Fruit fly (Drosophila melanogaster) Kc167 (cell line): Measurements from ENCODE around the gene DCTN6-p27.

Experiments used
- Myc ChIP-seq: fragments of >200 bp; optimal IDR thresholded peaks from 2 replicates; lab custom pipeline; 2017; ENCODE audit warnings: missing external identifiers
- Sin3A ChIP-seq: fragments of >200 bp; optimal IDR thresholded peaks from 2 replicates; lab custom pipeline; 2018; ENCODE audit warnings: missing external identifiers
- h ChIP-seq: fragments of >200 bp; optimal IDR thresholded peaks from 3 replicates; lab custom pipeline; 2018; ENCODE audit warnings: missing external identifiers
- insv ChIP-seq: fragments of >200 bp; optimal IDR thresholded peaks from 3 replicates; lab custom pipeline; 2018; ENCODE audit warnings: missing external identifiers
- psq ChIP-seq: fragments of >200 bp; optimal IDR thresholded peaks from 2 replicates; lab custom pipeline; 2017; ENCODE audit warnings: missing external identifiers
- ttk ChIP-seq: sonication (Bioruptor generic); optimal IDR thresholded peaks from 2 replicates; lab custom pipeline; 2017; ENCODE audit warnings: missing external identifiers

Gene DCTN6-p27

dm6 chr2L:19131905-19132402 is at the start of gene DCTN6-p27, which contains the start of gene AsnRS:
Gene DCTN6-p27 (plus strand): TSS chr2L:19132323.
Gene AsnRS (minus strand): TSS chr2L:19131954.
- TF ChIP-seq Myc (no peak), psq (lab: Kevin White, UChicago) (no peak), insv (no peak), ttk (lab: Kevin White, UChicago) (no peak), Sin3A (lab: Kevin White, UChicago) (no peak), h (lab: Kevin White, UChicago) (no peak)

- TF ChIP-seq Sin3A (lab: Kevin White, UChicago) (no peak), h (lab: Kevin White, UChicago) (no peak), Myc (no peak), psq (lab: Kevin White, UChicago) (no peak), insv (no peak), ttk (lab: Kevin White, UChicago) (no peak)
Measured at dm6 chr2L:19083320-19083764, 48.8 kb upstream of the DCTN6-p27 start.

dm6 chr2L:19088895-19089294 is 43.2 kb upstream of the DCTN6-p27 start:
- TF ChIP-seq psq (lab: Kevin White, UChicago) (no peak), Sin3A (lab: Kevin White, UChicago) (no peak), h (lab: Kevin White, UChicago) (no peak), Myc (no peak), ttk (lab: Kevin White, UChicago) (no peak), insv (no peak)

DNA sequence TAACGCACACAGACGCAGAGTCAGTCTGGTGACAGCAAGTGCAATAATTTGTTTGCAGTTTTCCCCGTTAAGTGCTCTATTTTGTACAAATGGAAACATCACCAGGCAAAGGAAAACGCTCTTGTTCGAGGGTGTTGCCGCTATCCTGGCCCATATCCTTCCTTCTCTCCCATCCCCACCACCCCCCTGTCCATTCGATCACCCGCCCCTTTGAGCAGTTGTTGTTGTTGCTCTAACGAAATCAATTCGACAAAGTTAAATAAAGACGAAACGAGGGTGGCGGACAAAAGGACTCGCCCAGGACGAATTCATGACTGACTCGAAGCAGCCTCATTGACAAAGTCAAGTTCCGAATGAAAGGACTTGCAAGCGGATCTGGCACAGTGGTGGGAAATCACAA is 42.7 kb upstream of the DCTN6-p27 start:
- no peak for TF ChIP-seq Myc
- no peak for TF ChIP-seq ttk (lab: Kevin White, UChicago)
- TF ChIP-seq insv = no peak
- TF ChIP-seq Sin3A (lab: Kevin White, UChicago) = no peak
- no peak for TF ChIP-seq psq (lab: Kevin White, UChicago)
- no peak for TF ChIP-seq h (lab: Kevin White, UChicago)

DNA sequence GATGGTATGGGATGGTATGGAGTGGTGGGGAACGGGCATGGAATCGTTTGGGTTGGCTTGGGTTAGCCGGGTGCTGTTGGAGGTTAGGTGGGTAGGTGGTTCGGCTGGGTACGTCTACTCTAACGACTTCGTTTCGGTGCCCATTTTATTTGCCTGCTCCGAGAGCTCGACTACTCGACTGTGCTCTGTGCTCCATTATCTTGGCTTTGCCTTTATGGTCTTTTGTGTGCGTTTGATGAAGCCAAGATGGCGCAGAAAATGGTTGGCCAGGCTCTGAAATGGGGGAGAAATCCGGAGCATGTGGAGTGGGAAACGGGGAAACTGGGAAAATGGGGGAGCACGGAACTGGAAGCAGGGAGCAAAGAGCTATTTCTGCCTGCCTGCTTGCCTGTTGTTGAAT is 38.3 kb upstream of the DCTN6-p27 start:
- TF ChIP-seq Myc = no peak
- no peak for TF ChIP-seq psq (lab: Kevin White, UChicago)
- no peak for TF ChIP-seq Sin3A (lab: Kevin White, UChicago)
- TF ChIP-seq insv = no peak

dm6 chr2L:19096361-19096760 is 35.8 kb upstream of the DCTN6-p27 start:
- TF ChIP-seq h (lab: Kevin White, UChicago) = no peak
- TF ChIP-seq ttk (lab: Kevin White, UChicago) = no peak
- no peak for TF ChIP-seq insv
- TF ChIP-seq Myc = no peak
- TF ChIP-seq psq (lab: Kevin White, UChicago) = no peak
- TF ChIP-seq Sin3A (lab: Kevin White, UChicago) = no peak

- TF ChIP-seq insv (no peak), psq (lab: Kevin White, UChicago) (no peak)
Measured at dm6 chr2L:19097374-19097773, 34.7 kb upstream of the DCTN6-p27 start.

dm6 chr2L:19098668-19099067 is 33.5 kb upstream of the DCTN6-p27 start:
- TF ChIP-seq ttk (lab: Kevin White, UChicago) = no peak
- TF ChIP-seq insv = no peak
- no peak for TF ChIP-seq Sin3A (lab: Kevin White, UChicago)
- TF ChIP-seq h (lab: Kevin White, UChicago) = no peak
- no peak for TF ChIP-seq psq (lab: Kevin White, UChicago)
- TF ChIP-seq Myc = no peak

dm6 chr2L:19101744-19102143 is 30.4 kb upstream of the DCTN6-p27 start, which contains the start of the genes CG17344 and CG43731:
Gene CG17344 (plus strand): TSS chr2L:19102044.
Gene CG43731 (plus strand): TSS chr2L:19102044.
- TF ChIP-seq insv = no peak
- no peak for TF ChIP-seq Myc
- TF ChIP-seq Sin3A (lab: Kevin White, UChicago) = no peak
- TF ChIP-seq psq (lab: Kevin White, UChicago) = no peak
- TF ChIP-seq h (lab: Kevin White, UChicago) = no peak
- TF ChIP-seq ttk (lab: Kevin White, UChicago) = no peak

dm6 chr2L:19103176-19103921 is 28.8 kb upstream of the DCTN6-p27 start:
- TF ChIP-seq ttk (lab: Kevin White, UChicago) (no peak), insv (no peak), h (lab: Kevin White, UChicago) (no peak), psq (lab: Kevin White, UChicago) (no peak), Myc (no peak), Sin3A (lab: Kevin White, UChicago) (no peak)

DNA sequence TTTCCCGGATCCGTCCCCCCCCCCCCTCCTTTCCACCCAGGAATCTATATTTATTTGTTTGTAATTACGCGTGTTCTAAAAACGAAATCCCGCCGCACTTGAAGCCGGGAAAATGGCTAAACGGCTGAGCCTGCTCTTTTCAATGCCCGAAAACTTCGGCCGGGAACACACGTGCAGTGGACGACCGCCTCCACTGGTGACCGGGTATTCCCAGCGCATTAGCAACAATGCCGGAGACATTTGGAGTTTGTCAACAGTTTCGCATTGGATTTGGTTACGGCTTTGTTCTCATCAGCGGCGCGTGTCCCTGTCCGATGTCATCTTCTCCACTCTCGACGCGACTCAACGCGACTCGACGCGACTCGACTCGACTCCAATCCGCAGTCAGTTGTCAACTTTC is 27.7 kb upstream of the DCTN6-p27 start:
- TF ChIP-seq Myc = no peak
- no peak for TF ChIP-seq ttk (lab: Kevin White, UChicago)
- no peak for TF ChIP-seq psq (lab: Kevin White, UChicago)
- TF ChIP-seq h (lab: Kevin White, UChicago) = no peak
- TF ChIP-seq insv = no peak
- no peak for TF ChIP-seq Sin3A (lab: Kevin White, UChicago)

- TF ChIP-seq h (lab: Kevin White, UChicago) (no peak), insv (no peak), Sin3A (lab: Kevin White, UChicago) (no peak), psq (lab: Kevin White, UChicago) (no peak), ttk (lab: Kevin White, UChicago) (no peak), Myc (no peak)
Measured at dm6 chr2L:19106235-19106634, 25.9 kb upstream of the DCTN6-p27 start.
